Fruit fly (Drosophila melanogaster) whole organism, embryonic: ENCODE data around the gene Prim2.

ENCODE experiments used
- Bgb ChIP-seq: fragments of 200-800 bp; sonication (Bioruptor generic); IDR thresholded peaks from 2 replicates; pipeline ENCODE4 v1.3.6; 2022; ENCODE audit warnings: missing biosample characterization, missing genetic modification characterization; ENCODE audit not compliant: partially characterized antibody
- CG10147 ChIP-seq: fragments of 200-800 bp; sonication (Bioruptor generic); optimal IDR thresholded peaks from 2 replicates; lab custom pipeline; 2019; ENCODE audit warnings: missing biosample characterization, mild to moderate bottlenecking, missing genetic modification characterization, moderate library complexity
- CG1024 ChIP-seq: fragments of 200-800 bp; sonication (Bioruptor generic); IDR thresholded peaks from 2 replicates; pipeline ENCODE4 v1.3.6; 2022; ENCODE audit warnings: missing biosample characterization, missing genetic modification characterization
- CG12071 ChIP-seq: fragments of 200-800 bp; sonication (Bioruptor generic); optimal IDR thresholded peaks from 3 replicates; lab custom pipeline; 2018; ENCODE audit warnings: missing biosample characterization, mild to moderate bottlenecking, missing genetic modification characterization
- CG12155 ChIP-seq: fragments of 200-800 bp; sonication (Bioruptor generic); optimal IDR thresholded peaks from 3 replicates; lab custom pipeline; 2016; ENCODE audit warnings: missing biosample characterization, missing genetic modification characterization
- CG12942 ChIP-seq: fragments of 200-800 bp; sonication (Bioruptor generic); optimal IDR thresholded peaks from 3 replicates; lab custom pipeline; 2016; ENCODE audit warnings: missing biosample characterization, missing genetic modification characterization
- CG14667 ChIP-seq: fragments of 200-800 bp; sonication (Bioruptor generic); IDR thresholded peaks from 2 replicates; pipeline ENCODE4 v1.3.6; 2022; ENCODE audit warnings: missing biosample characterization, missing genetic modification characterization
- CG15073 ChIP-seq: fragments of 200-800 bp; sonication (Bioruptor generic); optimal IDR thresholded peaks from 2 replicates; lab custom pipeline; 2016; ENCODE audit warnings: missing biosample characterization, missing genetic modification characterization
- CG1603 ChIP-seq: fragments of 200-800 bp; sonication (Bioruptor generic); optimal IDR thresholded peaks from 2 replicates; lab custom pipeline; 2019; ENCODE audit warnings: missing biosample characterization, mild to moderate bottlenecking, missing genetic modification characterization, moderate library complexity
- CG16813 ChIP-seq: fragments of 200-800 bp; sonication (Bioruptor generic); IDR thresholded peaks from 3 replicates; pipeline ENCODE4 v1.3.6; 2022; ENCODE audit warnings: missing biosample characterization, missing genetic modification characterization; ENCODE audit not compliant: partially characterized antibody
- CG2202 ChIP-seq: fragments of 200-800 bp; sonication (Bioruptor generic); optimal IDR thresholded peaks from 2 replicates; lab custom pipeline; 2018; ENCODE audit warnings: missing biosample characterization, mild to moderate bottlenecking, missing genetic modification characterization
- CG30020 ChIP-seq: fragments of 200-800 bp; optimal IDR thresholded peaks from 2 replicates; lab custom pipeline; 2019; ENCODE audit warnings: missing biosample characterization, mild to moderate bottlenecking, missing genetic modification characterization, moderate library complexity
- CG31365 ChIP-seq: fragments of 200-800 bp; sonication (Bioruptor generic); optimal IDR thresholded peaks from 2 replicates; lab custom pipeline; 2018; ENCODE audit warnings: missing biosample characterization, mild to moderate bottlenecking, missing genetic modification characterization
- CG31441 ChIP-seq: fragments of 200-800 bp; sonication (Bioruptor generic); IDR thresholded peaks from 2 replicates; pipeline ENCODE4 v1.3.6; 2022; ENCODE audit warnings: missing biosample characterization, missing genetic modification characterization
- CG3163 ChIP-seq: fragments of 200-800 bp; sonication (Bioruptor generic); optimal IDR thresholded peaks from 3 replicates; lab custom pipeline; 2016; ENCODE audit warnings: missing biosample characterization, missing genetic modification characterization
- CG32767 ChIP-seq: fragments of 200-800 bp; sonication (Bioruptor generic); IDR thresholded peaks from 2 replicates; pipeline ENCODE4 v1.3.6; 2022; ENCODE audit warnings: missing biosample characterization, missing genetic modification characterization
- CG33213 ChIP-seq: fragments of 200-800 bp; sonication (Bioruptor generic); optimal IDR thresholded peaks from 3 replicates; lab custom pipeline; 2016; ENCODE audit warnings: missing biosample characterization, missing genetic modification characterization
- CG3995 ChIP-seq: fragments of 200-800 bp; sonication (Bioruptor generic); optimal IDR thresholded peaks from 3 replicates; lab custom pipeline; 2016; ENCODE audit warnings: missing biosample characterization, missing genetic modification characterization
- CG5953 ChIP-seq: fragments of 200-800 bp; sonication (Bioruptor generic); IDR thresholded peaks from 2 replicates; pipeline ENCODE4 v1.3.6; 2022; ENCODE audit warnings: missing biosample characterization, missing genetic modification characterization
- CG6254 ChIP-seq: fragments of 200-800 bp; sonication (Bioruptor generic); optimal IDR thresholded peaks from 3 replicates; lab custom pipeline; 2017; ENCODE audit warnings: mild to moderate bottlenecking, missing biosample characterization, missing genetic modification reagents, missing genetic modification characterization
- CG6689 ChIP-seq: fragments of 200-800 bp; sonication (Bioruptor generic); IDR thresholded peaks from 2 replicates; pipeline ENCODE4 v1.3.6; 2022; ENCODE audit warnings: missing biosample characterization, missing genetic modification characterization
- CG6791 ChIP-seq: fragments of 200-800 bp; sonication (Bioruptor generic); IDR thresholded peaks from 3 replicates; pipeline ENCODE4 v1.3.6; 2022; ENCODE audit warnings: missing biosample characterization, missing genetic modification characterization; ENCODE audit not compliant: partially characterized antibody
- CG7745 ChIP-seq: fragments of 200-800 bp; sonication (Bioruptor generic); optimal IDR thresholded peaks from 2 replicates; lab custom pipeline; 2018; ENCODE audit warnings: missing biosample characterization, mild to moderate bottlenecking, missing genetic modification characterization, moderate library complexity
- CG9727 ChIP-seq: fragments of 200-800 bp; sonication (Bioruptor generic); optimal IDR thresholded peaks from 3 replicates; lab custom pipeline; 2017; ENCODE audit warnings: missing biosample characterization, mild to moderate bottlenecking, missing genetic modification characterization
- Gug ChIP-seq: fragments of 200-800 bp; sonication (Bioruptor generic); IDR thresholded peaks from 4 replicates; pipeline ENCODE4 v1.3.6; 2022; ENCODE audit warnings: missing biosample characterization, missing genetic modification characterization
- HLH54F ChIP-seq: fragments of 200-800 bp; sonication (Bioruptor generic); optimal IDR thresholded peaks from 3 replicates; lab custom pipeline; 2016; ENCODE audit warnings: missing biosample characterization, missing genetic modification characterization
- Hmx ChIP-seq: fragments of 200-800 bp; sonication (Bioruptor generic); optimal IDR thresholded peaks from 2 replicates; lab custom pipeline; 2016; ENCODE audit warnings: missing biosample characterization, missing genetic modification characterization
- Lhr ChIP-seq: fragments of 200-800 bp; sonication (Bioruptor generic); optimal IDR thresholded peaks from 3 replicates; lab custom pipeline; 2017; ENCODE audit warnings: mild to moderate bottlenecking, missing biosample characterization, missing genetic modification reagents, missing genetic modification characterization
- Lpt ChIP-seq: fragments of >200 bp; optimal IDR thresholded peaks from 2 replicates; lab custom pipeline; 2018; ENCODE audit warnings: missing biosample characterization, missing genetic modification characterization
- MBD-R2 ChIP-seq: fragments of 200-800 bp; sonication (Bioruptor generic); IDR thresholded peaks from 2 replicates; pipeline ENCODE4 v1.3.6; 2022; ENCODE audit warnings: missing biosample characterization, missing genetic modification characterization
- Poxn ChIP-seq: fragments of 200-800 bp; sonication (Bioruptor generic); IDR thresholded peaks from 2 replicates; pipeline ENCODE4 v1.3.6; 2022; ENCODE audit warnings: missing biosample characterization, missing genetic modification characterization
- Scr ChIP-seq: fragments of 200-800 bp; sonication (Bioruptor generic); IDR thresholded peaks from 2 replicates; pipeline ENCODE4 v1.3.6; 2022; ENCODE audit warnings: missing biosample characterization, missing genetic modification characterization; ENCODE audit not compliant: partially characterized antibody
- Spps ChIP-seq: fragments of 200-800 bp; sonication (Bioruptor generic); optimal IDR thresholded peaks from 2 replicates; lab custom pipeline; 2018; ENCODE audit warnings: missing biosample characterization, mild to moderate bottlenecking, missing genetic modification characterization
- Ssrp ChIP-seq: fragments of 200-800 bp; sonication (Bioruptor generic); optimal IDR thresholded peaks from 2 replicates; lab custom pipeline; 2018; ENCODE audit warnings: missing biosample characterization, mild to moderate bottlenecking, missing genetic modification characterization, moderate library complexity
- Taf1 ChIP-seq: fragments of 200-800 bp; sonication (Bioruptor generic); IDR thresholded peaks from 2 replicates; pipeline ENCODE4 v1.3.6; 2022; ENCODE audit warnings: missing biosample characterization, missing genetic modification characterization
- ab ChIP-seq: fragments of 200-800 bp; sonication (Bioruptor generic); optimal IDR thresholded peaks from 2 replicates; lab custom pipeline; 2016; ENCODE audit warnings: missing biosample characterization, missing genetic modification characterization
- cg ChIP-seq: fragments of 200-800 bp; sonication (Bioruptor generic); optimal IDR thresholded peaks from 3 replicates; lab custom pipeline; 2019; ENCODE audit warnings: missing biosample characterization, mild to moderate bottlenecking, missing genetic modification characterization, moderate library complexity
- croc ChIP-seq: fragments of 200-800 bp; sonication (Bioruptor generic); conservative IDR thresholded peaks from 3 replicates; pipeline ENCODE4 v1.3.6; 2022; ENCODE audit warnings: missing biosample characterization, missing genetic modification characterization
- crp ChIP-seq, 2 experiments: fragments of 200-800 bp; sonication (Bioruptor generic); optimal IDR thresholded peaks; 2 replicates in 1 of 2; 3 replicates in 1 of 2; lab custom pipeline; 2017; ENCODE audit warnings: missing biosample characterization in 2 of 2, missing genetic modification characterization in 2 of 2, mild to moderate bottlenecking in 1 of 2, moderate library complexity in 1 of 2
- dimm ChIP-seq: fragments of 200-800 bp; sonication (Bioruptor generic); IDR thresholded peaks from 2 replicates; pipeline ENCODE4 v1.3.6; 2022; ENCODE audit warnings: missing biosample characterization, missing genetic modification characterization
- eve ChIP-seq, 2 experiments: fragments of >200 bp; optimal IDR thresholded peaks; 2 replicates each; lab custom pipeline; 2017; ENCODE audit warnings: missing biosample characterization in 2 of 2, missing genetic modification characterization in 2 of 2
- eyg ChIP-seq: fragments of 200-800 bp; sonication (Bioruptor generic); optimal IDR thresholded peaks from 3 replicates; lab custom pipeline; 2016; ENCODE audit warnings: missing biosample characterization, missing genetic modification characterization
- fd96Cb ChIP-seq: fragments of 200-800 bp; sonication (Bioruptor generic); optimal IDR thresholded peaks from 2 replicates; lab custom pipeline; 2018; ENCODE audit warnings: missing biosample characterization, mild to moderate bottlenecking, missing genetic modification characterization, moderate library complexity
- fu2 ChIP-seq: fragments of 200-800 bp; sonication (Bioruptor generic); optimal IDR thresholded peaks from 2 replicates; lab custom pipeline; 2016; ENCODE audit warnings: missing biosample characterization, missing genetic modification characterization
- her ChIP-seq: fragments of 200-800 bp; sonication (Bioruptor generic); optimal IDR thresholded peaks from 2 replicates; lab custom pipeline; 2016; ENCODE audit warnings: missing biosample characterization, missing genetic modification characterization
- insv ChIP-seq, 2 experiments: fragments of 200-800 bp; sonication (Bioruptor generic); optimal IDR thresholded peaks; 3 replicates each; lab custom pipeline; 2016 to 2018; ENCODE audit warnings: missing biosample characterization in 2 of 2, missing genetic modification characterization in 2 of 2
- lab ChIP-seq: fragments of 200-800 bp; sonication (Bioruptor generic); optimal IDR thresholded peaks from 3 replicates; lab custom pipeline; 2017; ENCODE audit warnings: missing biosample characterization, missing genetic modification characterization, mild to moderate bottlenecking, moderate library complexity, missing genetic modification reagents
- nmo ChIP-seq: fragments of 200-800 bp; sonication (Bioruptor generic); optimal IDR thresholded peaks from 2 replicates; lab custom pipeline; 2018; ENCODE audit warnings: missing biosample characterization, mild to moderate bottlenecking, missing genetic modification characterization, moderate library complexity
- slbo ChIP-seq: fragments of 200-800 bp; sonication (Bioruptor generic); IDR thresholded peaks from 2 replicates; pipeline ENCODE4 v1.3.6; 2022; ENCODE audit warnings: missing biosample characterization, missing genetic modification characterization
- slou ChIP-seq: fragments of 200-800 bp; sonication (Bioruptor generic); optimal IDR thresholded peaks from 3 replicates; lab custom pipeline; 2016; ENCODE audit warnings: missing biosample characterization, missing genetic modification characterization
- sna ChIP-seq: fragments of 200-800 bp; sonication (Bioruptor generic); IDR thresholded peaks from 2 replicates; pipeline ENCODE4 v1.3.6; 2022; ENCODE audit warnings: missing biosample characterization, missing genetic modification characterization; ENCODE audit not compliant: partially characterized antibody
- so ChIP-seq: fragments of 200-800 bp; sonication (Bioruptor generic); IDR thresholded peaks from 3 replicates; pipeline ENCODE4 v1.3.6; 2022; ENCODE audit warnings: missing biosample characterization, missing genetic modification characterization

The Prim2 gene

dm6 chr3L:20393357-20393756, 32.0 kb upstream of the Prim2 start, which contains the start of gene CG33969 (continued):
- TF ChIP-seq CG33213 (GFP tag; lab: Kevin White, UChicago) (no peak), eve (GFP tag; optimal IDR thresholded peaks at IDR 0.05; lab: Kevin White, UChicago) (no peak), slou (GFP tag; lab: Kevin White, UChicago) (no peak), CG2202 (no peak), CG12942 (no peak), her (GFP tag; lab: Kevin White, UChicago) (peak; percentile 37), lab (GFP tag; lab: Kevin White, UChicago) (peak; percentile 3), croc (no peak), Gug (GFP tag; lab: Robert Waterston, UW) (no peak), CG10147 (GFP tag; lab: Kevin White, UChicago) (no peak), CG14667 (no peak), sna (GFP tag; lab: Robert Waterston, UW) (no peak), Ssrp (tag; lab: Kevin White, UChicago) (no peak), slbo (GFP tag; lab: Robert Waterston, UW) (no peak), Bgb (peak; percentile 6; the same call in 1 of the 2 replicates), Lhr (no peak), CG7745 (no peak), HLH54F (GFP tag; lab: Kevin White, UChicago) (no peak), dimm (GFP tag; lab: Robert Waterston, UW) (no peak), Taf1 (GFP tag; lab: Robert Waterston, UW) (no peak), CG15073 (GFP tag; lab: Kevin White, UChicago) (no peak), CG3995 (GFP tag; lab: Kevin White, UChicago) (peak; percentile 5), CG3163 (GFP tag; lab: Kevin White, UChicago) (no peak), eyg (GFP tag; lab: Kevin White, UChicago) (no peak), CG6791 (no peak), so (GFP tag; lab: Robert Waterston, UW) (no peak), CG31365 (tag; lab: Kevin White, UChicago) (no peak), crp (GFP tag; optimal IDR thresholded peaks at IDR 0.05; lab: Kevin White, UChicago) (peak in 1 of 2 experiments; percentile 35), CG5953 (no peak), CG16813 (GFP tag; lab: Robert Waterston, UW) (no peak), cg (GFP tag; lab: Kevin White, UChicago) (no peak), CG31441 (GFP tag; lab: Robert Waterston, UW) (no peak), CG12071 (GFP tag; lab: Kevin White, UChicago) (no peak), CG6254 (no peak), Scr (GFP tag; lab: Robert Waterston, UW) (peak; percentile 55; the same call in 1 of the 2 replicates), Spps (tag; lab: Kevin White, UChicago) (no peak), CG1024 (GFP tag; lab: Robert Waterston, UW) (no peak), Poxn (GFP tag; lab: Robert Waterston, UW) (no peak), MBD-R2 (GFP tag; lab: Robert Waterston, UW) (peak; percentile 63), CG9727 (no peak), fu2 (GFP tag; lab: Kevin White, UChicago) (no peak), Hmx (GFP tag; lab: Kevin White, UChicago) (no peak), CG6689 (GFP tag; lab: Robert Waterston, UW) (no peak), fd96Cb (tag; lab: Kevin White, UChicago) (no peak), CG12155 (GFP tag; lab: Kevin White, UChicago) (no peak), ab (GFP tag; lab: Kevin White, UChicago) (no peak), CG1603 (tag; lab: Kevin White, UChicago) (peak; percentile 66), CG32767 (no peak), Lpt (GFP tag; lab: Kevin White, UChicago) (no peak), insv (GFP tag; optimal IDR thresholded peaks at IDR 0.05; lab: Kevin White, UChicago) (no peak), CG30020 (tag; lab: Kevin White, UChicago) (peak; percentile 9), nmo (GFP tag; lab: Kevin White, UChicago) (no peak)
